Fruit fly (Drosophila melanogaster): ENCODE measurements around the gene CG3699.
A peak's percentile ranks its signal among the peaks of the same experiment; 100 is the strongest.

CG3699 gene

DNA sequence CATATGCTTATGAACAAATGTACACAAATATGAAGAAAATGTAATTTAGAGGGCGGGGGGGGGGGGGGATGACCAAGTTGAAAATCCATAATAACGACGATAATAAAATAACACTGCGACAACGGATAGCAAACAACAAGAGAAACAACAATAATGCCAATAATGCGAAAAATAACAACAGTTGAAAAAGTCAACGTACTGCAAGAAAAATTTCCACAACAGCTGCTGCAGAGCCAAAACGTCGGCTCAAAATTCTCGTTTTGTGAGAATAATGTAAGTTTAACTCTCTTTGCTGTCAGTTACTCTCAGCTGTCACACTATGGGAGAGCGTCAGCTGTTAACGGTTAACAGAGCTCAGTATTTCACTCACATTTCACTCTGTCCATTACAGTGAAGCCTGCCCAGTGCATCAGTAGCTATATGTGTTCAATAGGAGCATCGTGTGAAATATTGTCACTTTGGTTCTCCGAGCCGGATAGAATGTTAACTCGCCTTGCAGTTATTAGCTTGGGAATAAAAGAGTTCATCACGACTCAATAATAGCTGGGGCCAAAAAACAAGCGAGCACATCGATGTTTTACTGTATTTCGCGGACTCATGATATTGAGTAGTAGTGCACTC, 46.5 kb downstream of the CG3699 start (continued):
- no peak for TF ChIP-seq Tbp (GFP tag; optimal IDR thresholded peaks at IDR 0.05)
- peak; percentile 60 for TF ChIP-seq cato (GFP tag; optimal IDR thresholded peaks at IDR 0.05; ENCODE audit: borderline replicate concordance)
- TF ChIP-seq fru (optimal IDR thresholded peaks at IDR 0.05): no peak
- peak; percentile 67 for TF ChIP-seq CG12299 (tag; optimal IDR thresholded peaks at IDR 0.05)
- TF ChIP-seq CG4617 (GFP tag; optimal IDR thresholded peaks at IDR 0.05; ENCODE audit: borderline replicate concordance): peak; percentile 47
- TF ChIP-seq sens-2 (GFP tag; IDR thresholded peaks at IDR 0.05): peak; percentile 53; the same call in 1 of the 2 replicates
- TF ChIP-seq so (GFP tag; IDR thresholded peaks at IDR 0.05): peak; percentile 36; the same call in 1 of the 3 replicates
- TF ChIP-seq psq (GFP tag; optimal IDR thresholded peaks at IDR 0.05): peak; percentile 13
- TF ChIP-seq CG18764 (GFP tag; optimal IDR thresholded peaks at IDR 0.05): peak; percentile 57
- peak; percentile 33 for TF ChIP-seq Sry-δ (GFP tag; optimal IDR thresholded peaks at IDR 0.05)
- no peak for TF ChIP-seq CG16779 (GFP tag; IDR thresholded peaks at IDR 0.05)
- TF ChIP-seq lab (GFP tag; optimal IDR thresholded peaks at IDR 0.05): peak; percentile 87
- peak; percentile 80 for TF ChIP-seq CG10654 (GFP tag; optimal IDR thresholded peaks at IDR 0.05)
- peak; percentile 21 for TF ChIP-seq CG34376 (GFP tag; optimal IDR thresholded peaks at IDR 0.05)
- peak; percentile 59 for TF ChIP-seq D19A (tag; optimal IDR thresholded peaks at IDR 0.05)
- peak; percentile 63 for TF ChIP-seq CG6813 (GFP tag; optimal IDR thresholded peaks at IDR 0.05)
- TF ChIP-seq nom (GFP tag; optimal IDR thresholded peaks at IDR 0.05): peak; percentile 84
- TF ChIP-seq ase (GFP tag; IDR thresholded peaks at IDR 0.05): peak; percentile 52; the same call in 1 of the 3 replicates
- peak; percentile 75 for TF ChIP-seq Blimp-1 (GFP tag; optimal IDR thresholded peaks at IDR 0.05)
- peak; percentile 97 for TF ChIP-seq grau (tag; optimal IDR thresholded peaks at IDR 0.05)
- TF ChIP-seq CG2120 (GFP tag; optimal IDR thresholded peaks at IDR 0.05): peak; percentile 82
- TF ChIP-seq HLHmδ (GFP tag; optimal IDR thresholded peaks at IDR 0.05): no peak
- peak; percentile 68 for TF ChIP-seq oc (tag; optimal IDR thresholded peaks at IDR 0.05)
- 0 out of 3 replicates have a peak, but pooled peaks have one; percentile 27 for TF ChIP-seq CG2199 (GFP tag; IDR thresholded peaks at IDR 0.05)
- no peak for TF ChIP-seq Doc3 (GFP tag; IDR thresholded peaks at IDR 0.05; ENCODE audit: partially characterized antibody)
- TF ChIP-seq CG2678 (tag; optimal IDR thresholded peaks at IDR 0.05): peak; percentile 86
- TF ChIP-seq nmo (GFP tag; optimal IDR thresholded peaks at IDR 0.05): peak; percentile 74
- TF ChIP-seq az2 (GFP tag; optimal IDR thresholded peaks at IDR 0.05): peak; percentile 82
- peak; percentile 88 for TF ChIP-seq CG12071 (GFP tag; optimal IDR thresholded peaks at IDR 0.05)
- TF ChIP-seq CG6765 (GFP tag; optimal IDR thresholded peaks at IDR 0.05): no peak
- peak; percentile 58 for TF ChIP-seq CG15514 (GFP tag; optimal IDR thresholded peaks at IDR 0.05)
- peak; percentile 37 for TF ChIP-seq gcm2 (GFP tag; optimal IDR thresholded peaks at IDR 0.05)
- TF ChIP-seq cad (GFP tag; optimal IDR thresholded peaks at IDR 0.05): no peak
- TF ChIP-seq Usf (GFP tag; optimal IDR thresholded peaks at IDR 0.05): peak; percentile 22
- peak; percentile 48 for TF ChIP-seq Nf-YA (GFP tag; IDR thresholded peaks at IDR 0.05)
- 0 out of 3 replicates have a peak, but pooled peaks have one; percentile 18 for TF ChIP-seq HLH4C (GFP tag; IDR thresholded peaks at IDR 0.05; ENCODE audit: partially characterized antibody)
- peak; percentile 15 for TF ChIP-seq CTCF (GFP tag; optimal IDR thresholded peaks at IDR 0.05)
- peak; percentile 56 for TF ChIP-seq CG4404 (GFP tag; IDR thresholded peaks at IDR 0.05)
- peak; percentile 85 for TF ChIP-seq her (GFP tag; optimal IDR thresholded peaks at IDR 0.05)
- TF ChIP-seq Dek (tag; optimal IDR thresholded peaks at IDR 0.05): peak; percentile 62
- no peak for TF ChIP-seq gt (GFP tag; IDR thresholded peaks at IDR 0.05)
- TF ChIP-seq CG10565 (GFP tag; optimal IDR thresholded peaks at IDR 0.05): no peak
- peak; percentile 50 for TF ChIP-seq CG1529 (GFP tag; optimal IDR thresholded peaks at IDR 0.05)
- peak; percentile 26 for TF ChIP-seq Vsx1 (GFP tag; optimal IDR thresholded peaks at IDR 0.05)
- peak; percentile 74 for TF ChIP-seq stc (GFP tag; IDR thresholded peaks at IDR 0.05)
- TF ChIP-seq Chrac-16 (GFP tag; optimal IDR thresholded peaks at IDR 0.05): peak; percentile 69
- peak; percentile 59 for TF ChIP-seq CG9215 (GFP tag; IDR thresholded peaks at IDR 0.05)
- TF ChIP-seq Hand (GFP tag; optimal IDR thresholded peaks at IDR 0.05): peak; percentile 62
- peak; percentile 82 for TF ChIP-seq Hmr (GFP tag; optimal IDR thresholded peaks at IDR 0.05)
- TF ChIP-seq CG2889 (GFP tag; IDR thresholded peaks at IDR 0.05): 0 out of 3 replicates have a peak, but pooled peaks have one; percentile 20

Data from whole organism, embryonic.